Worm (Caenorhabditis elegans): ENCODE data around the gene nca-2.
A peak's percentile ranks its signal among the peaks of the same experiment; 100 is the strongest.

nca-2 gene

ce11 chrIII:5020924-5021323 is 55.6 kb downstream of the nca-2 start, which contains the start of gene mdt-11:
mdt-11 (plus strand) TSS chrIII:5021224.
- TF ChIP-seq unc-62 (GFP tag; optimal IDR thresholded peaks at IDR 0.05) (no peak), nhr-129 (tag; optimal IDR thresholded peaks at IDR 0.05) (no peak), peb-1 (tag; optimal IDR thresholded peaks at IDR 0.05) (no peak), ama-1 (optimal IDR thresholded peaks at IDR 0.05) (no peak)

ce11 chrIII:5021689-5022088 is 56.3 kb downstream of the nca-2 start, which contains the start of gene R144.3:
R144.3 (plus strand) TSS chrIII:5021989.
- TF ChIP-seq sma-9 (GFP tag; optimal IDR thresholded peaks at IDR 0.05) (no peak), sma-9 (tag; optimal IDR thresholded peaks at IDR 0.05) (no peak), nhr-6 (tag; optimal IDR thresholded peaks at IDR 0.05) (no peak), nhr-12 (tag; optimal IDR thresholded peaks at IDR 0.05) (no peak), elt-1 (tag; optimal IDR thresholded peaks at IDR 0.05) (no peak), nhr-77 (tag; optimal IDR thresholded peaks at IDR 0.05) (no peak)

- TF ChIP-seq mab-5 (tag; optimal IDR thresholded peaks at IDR 0.05) (no peak), unc-39 (tag; optimal IDR thresholded peaks at IDR 0.05) (no peak), mdl-1 (tag; optimal IDR thresholded peaks at IDR 0.05) (no peak), lin-11 (tag; optimal IDR thresholded peaks at IDR 0.05) (no peak), ztf-1 (GFP tag; conservative IDR thresholded peaks at IDR 0.05) (no peak), nhr-23 (tag; optimal IDR thresholded peaks at IDR 0.05) (no peak), ZK546.5 (tag; optimal IDR thresholded peaks at IDR 0.05) (no peak), fos-1 (tag; optimal IDR thresholded peaks at IDR 0.05) (no peak), blmp-1 (tag; optimal IDR thresholded peaks at IDR 0.05; ENCODE audit: insufficient read depth) (no peak)
Measured at ce11 chrIII:5022964-5023363, 57.6 kb downstream of the nca-2 start, which contains the start of gene R144.13. R144.13 (plus strand) TSS chrIII:5023264.

- TF ChIP-seq ama-1 (optimal IDR thresholded peaks at IDR 0.05), result no peak
- no peak for TF ChIP-seq nhr-12 (tag; optimal IDR thresholded peaks at IDR 0.05)
- no peak for TF ChIP-seq unc-62 (GFP tag; optimal IDR thresholded peaks at IDR 0.05)
- TF ChIP-seq C34F6.9 (tag; optimal IDR thresholded peaks at IDR 0.05), result no peak
- no peak for TF ChIP-seq nhr-77 (tag; optimal IDR thresholded peaks at IDR 0.05)
- no peak for TF ChIP-seq mdl-1 (tag; optimal IDR thresholded peaks at IDR 0.05)
- TF ChIP-seq R02D3.7 (tag; optimal IDR thresholded peaks at IDR 0.05), result no peak
- no peak for TF ChIP-seq nhr-21 (tag; optimal IDR thresholded peaks at IDR 0.05)
- TF ChIP-seq ztf-4 (tag; optimal IDR thresholded peaks at IDR 0.05), result no peak
- TF ChIP-seq nhr-25 (tag; optimal IDR thresholded peaks at IDR 0.05), result no peak
- no peak for TF ChIP-seq blmp-1 (tag; optimal IDR thresholded peaks at IDR 0.05; ENCODE audit: insufficient read depth)
- no peak for TF ChIP-seq nhr-10 (tag; optimal IDR thresholded peaks at IDR 0.05)
- no peak for TF ChIP-seq ceh-16 (tag; optimal IDR thresholded peaks at IDR 0.05)
- TF ChIP-seq lin-13 (GFP tag; optimal IDR thresholded peaks at IDR 0.05), result no peak
- no peak for TF ChIP-seq ceh-82 (tag; optimal IDR thresholded peaks at IDR 0.05)
- no peak for TF ChIP-seq sma-3 (GFP tag; optimal IDR thresholded peaks at IDR 0.05)
- TF ChIP-seq sem-4 (tag; optimal IDR thresholded peaks at IDR 0.05), result no peak
- no peak for TF ChIP-seq sma-9 (GFP tag; optimal IDR thresholded peaks at IDR 0.05)
- TF ChIP-seq sma-9 (tag; optimal IDR thresholded peaks at IDR 0.05), result no peak
Measured at ce11 chrIII:5023642-5024041, 58.3 kb downstream of the nca-2 start.

- TF ChIP-seq ZK546.5 (tag; optimal IDR thresholded peaks at IDR 0.05) (no peak), sma-3 (GFP tag; optimal IDR thresholded peaks at IDR 0.05) (peak; percentile 42), nhr-237 (tag; optimal IDR thresholded peaks at IDR 0.05) (no peak), crh-2 (tag; optimal IDR thresholded peaks at IDR 0.05) (peak; percentile 84), nhr-12 (tag; optimal IDR thresholded peaks at IDR 0.05) (no peak), sem-4 (tag; optimal IDR thresholded peaks at IDR 0.05) (peak; percentile 68), lin-11 (tag; optimal IDR thresholded peaks at IDR 0.05) (peak; percentile 75), snpc-4 (tag; optimal IDR thresholded peaks at IDR 0.05) (no peak), ceh-82 (tag; optimal IDR thresholded peaks at IDR 0.05) (no peak), mab-5 (tag; optimal IDR thresholded peaks at IDR 0.05) (peak; percentile 31), dmd-4 (tag; optimal IDR thresholded peaks at IDR 0.05) (no peak), ztf-11 (tag; optimal IDR thresholded peaks at IDR 0.05) (no peak), nhr-10 (tag; optimal IDR thresholded peaks at IDR 0.05) (no peak), unc-55 (GFP tag; optimal IDR thresholded peaks at IDR 0.05) (peak; percentile 77), nhr-77 (tag; optimal IDR thresholded peaks at IDR 0.05) (no peak), fos-1 (tag; optimal IDR thresholded peaks at IDR 0.05) (peak; percentile 46), unc-39 (tag; optimal IDR thresholded peaks at IDR 0.05) (no peak), lin-13 (GFP tag; optimal IDR thresholded peaks at IDR 0.05) (peak; percentile 64), elt-3 (tag; optimal IDR thresholded peaks at IDR 0.05) (no peak), ama-1 (optimal IDR thresholded peaks at IDR 0.05) (peak; percentile 83), skn-1 (tag; optimal IDR thresholded peaks at IDR 0.05) (no peak), nhr-129 (tag; optimal IDR thresholded peaks at IDR 0.05) (peak; percentile 52), nhr-11 (tag; optimal IDR thresholded peaks at IDR 0.05) (no peak), ceh-16 (tag; optimal IDR thresholded peaks at IDR 0.05) (no peak), F13H6.1 (tag; optimal IDR thresholded peaks at IDR 0.05) (peak; percentile 48), elt-1 (tag; optimal IDR thresholded peaks at IDR 0.05) (no peak), unc-62 (GFP tag; optimal IDR thresholded peaks at IDR 0.05) (no peak), C34F6.9 (tag; optimal IDR thresholded peaks at IDR 0.05) (peak; percentile 84), egl-27 (tag; optimal IDR thresholded peaks at IDR 0.05) (no peak), nhr-25 (tag; optimal IDR thresholded peaks at IDR 0.05) (peak; percentile 44), ztf-1 (GFP tag; conservative IDR thresholded peaks at IDR 0.05) (no peak), lin-39 (tag; optimal IDR thresholded peaks at IDR 0.05) (no peak), blmp-1 (tag; optimal IDR thresholded peaks at IDR 0.05; ENCODE audit: insufficient read depth) (peak; percentile 47), mdl-1 (tag; optimal IDR thresholded peaks at IDR 0.05) (peak; percentile 66 to 77)
Measured at ce11 chrIII:5024393-5024964, 59.1 kb downstream of the nca-2 start, which contains the start of gene pcf-11. pcf-11 (plus strand) TSS chrIII:5024914.

Data from whole organism, L2 larva.